Worm (Caenorhabditis elegans) whole organism, early embryonic: ENCODE data around the gene C14A4.8.

Source experiments
- aly-1 ChIP-seq: sonication (generic microtip); optimal IDR thresholded peaks from 2 replicates; lab custom pipeline; 2016; ENCODE audit warnings: missing genetic modification characterization, missing compliant biosample characterization
- ama-1 ChIP-seq: fragments of 150-350 bp; optimal IDR thresholded peaks from 2 replicates; lab custom pipeline; 2014

- TF ChIP-seq ama-1 (lab: Kevin White, UChicago) (no peak), aly-1 (tag; lab: Kevin White, UChicago) (no peak)
Measured at ce11 chrII:10578843-10579430, 19.0 kb downstream of the C14A4.8 start, which contains the start of gene rpb-6.
